Worm (Caenorhabditis elegans): Measurements from ENCODE around the gene Y37A1B.7.

ce11 chrIV:14074456-14074855 lies 30.9 kb upstream of the Y37A1B.7 start:
- TF ChIP-seq ztf-29 (GFP tag; IDR thresholded peaks at IDR 0.05) (no peak), klf-2 (GFP tag; conservative IDR thresholded peaks at IDR 0.05) (no peak), med-1 (GFP tag; optimal IDR thresholded peaks at IDR 0.05; ENCODE audit: insufficient read depth) (no peak), ref-1 (GFP tag; conservative IDR thresholded peaks at IDR 0.05) (no peak), tab-1 (GFP tag; IDR thresholded peaks at IDR 0.05) (no peak), flt-1 (GFP tag; IDR thresholded peaks at IDR 0.05) (no peak), ztf-23 (GFP tag; IDR thresholded peaks at IDR 0.05) (no peak)

Measured in whole organism, midembryonic.